Fruit fly (Drosophila melanogaster): ENCODE results near the gene CG15172.

Gene CG15172

dm6 chr2L:19034213-19034929, 12.2 kb downstream of the CG15172 start, which contains the start of the genes mib2 and CG31800 (continued):
- no peak for TF ChIP-seq CG3847 (GFP tag; IDR thresholded peaks at IDR 0.05)
- TF ChIP-seq dati (GFP tag; IDR thresholded peaks at IDR 0.05), result no peak
- no peak for TF ChIP-seq CG8388 (GFP tag; optimal IDR thresholded peaks at IDR 0.05)
- TF ChIP-seq CG12744 (GFP tag; optimal IDR thresholded peaks at IDR 0.05), result no peak
- TF ChIP-seq gro (GFP tag; optimal IDR thresholded peaks at IDR 0.05), result peak; percentile 20
- no peak for TF ChIP-seq cato (GFP tag; optimal IDR thresholded peaks at IDR 0.05; ENCODE audit: borderline replicate concordance)
- TF ChIP-seq slbo (GFP tag; IDR thresholded peaks at IDR 0.05), result peak; percentile 20; the same call in 1 of the 2 replicates
- TF ChIP-seq inv (GFP tag; IDR thresholded peaks at IDR 0.05; ENCODE audit: partially characterized antibody), result peak; percentile 75
- TF ChIP-seq fu2 (GFP tag; optimal IDR thresholded peaks at IDR 0.05), result no peak
- peak; percentile 86; the same call in 2 of the 3 replicates for TF ChIP-seq Opbp (GFP tag; IDR thresholded peaks at IDR 0.05; ENCODE audit: partially characterized antibody)
- no peak for TF ChIP-seq NfI (GFP tag; optimal IDR thresholded peaks at IDR 0.05)
- peak; percentile 50 for TF ChIP-seq CG1603 (tag; optimal IDR thresholded peaks at IDR 0.05)
- no peak for TF ChIP-seq wdn (GFP tag; IDR thresholded peaks at IDR 0.05)
- TF ChIP-seq H15 (GFP tag; IDR thresholded peaks at IDR 0.05), result no peak
- TF ChIP-seq grau (tag; optimal IDR thresholded peaks at IDR 0.05), result peak; percentile 20
- TF ChIP-seq lov (optimal IDR thresholded peaks at IDR 0.05), result no peak
- no peak for TF ChIP-seq lov (GFP tag; IDR thresholded peaks at IDR 0.05)
- no peak for TF ChIP-seq CG9876 (GFP tag; optimal IDR thresholded peaks at IDR 0.05)
- no peak for TF ChIP-seq Sry-β (GFP tag; optimal IDR thresholded peaks at IDR 0.05)
- TF ChIP-seq CG15269 (tag; optimal IDR thresholded peaks at IDR 0.05), result no peak
- no peak for TF ChIP-seq CG31365 (tag; optimal IDR thresholded peaks at IDR 0.05)
- TF ChIP-seq Fer2 (tag; optimal IDR thresholded peaks at IDR 0.05), result no peak
- peak; percentile 12 for TF ChIP-seq Sin3A (optimal IDR thresholded peaks at IDR 0.05)
- TF ChIP-seq CG17186 (GFP tag; optimal IDR thresholded peaks at IDR 0.05), result no peak
- TF ChIP-seq twi (tag; optimal IDR thresholded peaks at IDR 0.05), result peak; percentile 77
- peak; percentile 44; the same call in 1 of the 3 replicates for TF ChIP-seq row (GFP tag; IDR thresholded peaks at IDR 0.05)
- no peak for TF ChIP-seq CG12236 (GFP tag; optimal IDR thresholded peaks at IDR 0.05)
- TF ChIP-seq CG11085 (GFP tag; IDR thresholded peaks at IDR 0.05), result no peak
- TF ChIP-seq phol (tag; optimal IDR thresholded peaks at IDR 0.05), result peak; percentile 5
- TF ChIP-seq tll (GFP tag; optimal IDR thresholded peaks at IDR 0.05), result no peak
- TF ChIP-seq CG6791 (GFP tag; IDR thresholded peaks at IDR 0.05; ENCODE audit: partially characterized antibody), result peak; percentile 85
- no peak for TF ChIP-seq HLH54F (GFP tag; optimal IDR thresholded peaks at IDR 0.05)
- TF ChIP-seq crc (GFP tag; optimal IDR thresholded peaks at IDR 0.05), result no peak
- TF ChIP-seq CG7987 (GFP tag; optimal IDR thresholded peaks at IDR 0.05), result peak; percentile 15
- peak; percentile 48 for TF ChIP-seq Ets65A (GFP tag)
- TF ChIP-seq Gug (GFP tag; IDR thresholded peaks at IDR 0.05), result no peak
- TF ChIP-seq Ptx1 (GFP tag; IDR thresholded peaks at IDR 0.05), result no peak
- peak; percentile 80 for TF ChIP-seq CG42726 (GFP tag; IDR thresholded peaks at IDR 0.05; ENCODE audit: partially characterized antibody)
- no peak for TF ChIP-seq CG5245 (GFP tag; optimal IDR thresholded peaks at IDR 0.05)
- peak; percentile 55 for TF ChIP-seq sens (GFP tag)
- peak; percentile 65 for TF ChIP-seq MBD-R2 (GFP tag; IDR thresholded peaks at IDR 0.05)
- TF ChIP-seq crp (GFP tag; optimal IDR thresholded peaks at IDR 0.05), result peak in 1 of 2 experiments; percentile 74
- TF ChIP-seq CG5180 (GFP tag; optimal IDR thresholded peaks at IDR 0.05), result no peak
- no peak for TF ChIP-seq Atf6 (GFP tag; IDR thresholded peaks at IDR 0.05)
- TF ChIP-seq vnd (GFP tag; IDR thresholded peaks at IDR 0.05; ENCODE audit: partially characterized antibody), result peak; percentile 77
- no peak; the same call in 1 of the 2 replicates for TF ChIP-seq E2f2 (GFP tag; IDR thresholded peaks at IDR 0.05)
- peak; percentile 59 for TF ChIP-seq stwl (tag; optimal IDR thresholded peaks at IDR 0.05)
- TF ChIP-seq CG15073 (GFP tag; optimal IDR thresholded peaks at IDR 0.05), result no peak
- TF ChIP-seq abd-A (tag; optimal IDR thresholded peaks at IDR 0.05), result peak; percentile 74
- TF ChIP-seq unc-4 (GFP tag; IDR thresholded peaks at IDR 0.05; ENCODE audit: partially characterized antibody), result peak; percentile 79
